Worm (Caenorhabditis elegans): ENCODE measurements around the gene F10E7.1.

- TF ChIP-seq F13H6.1 (tag; optimal IDR thresholded peaks at IDR 0.05) (no peak), unc-62 (GFP tag; optimal IDR thresholded peaks at IDR 0.05) (no peak), lin-39 (tag; optimal IDR thresholded peaks at IDR 0.05) (no peak), zag-1 (tag; optimal IDR thresholded peaks at IDR 0.05) (no peak), lin-13 (GFP tag; optimal IDR thresholded peaks at IDR 0.05) (no peak), nhr-6 (tag; optimal IDR thresholded peaks at IDR 0.05) (no peak), ceh-82 (tag; optimal IDR thresholded peaks at IDR 0.05) (no peak), ceh-16 (tag; optimal IDR thresholded peaks at IDR 0.05) (no peak), nhr-23 (tag; optimal IDR thresholded peaks at IDR 0.05) (no peak), unc-55 (GFP tag; optimal IDR thresholded peaks at IDR 0.05) (no peak), nhr-237 (tag; optimal IDR thresholded peaks at IDR 0.05) (no peak)
Observed at ce11 chrII:7106313-7106712, 20.2 kb upstream of the F10E7.1 start.

Data from whole organism, L2 larva.